Worm (Caenorhabditis elegans) whole organism, midembryonic: ENCODE results near the gene sox-3.

Experiments
- T22C8.4 ChIP-seq: fragments of 200-800 bp; sonication (Bioruptor generic); IDR thresholded peaks from 2 replicates; pipeline ENCODE4 v1.3.6; 2022; ENCODE audit warnings: missing genetic modification characterization, missing compliant biosample characterization
- cog-1 ChIP-seq: sonication (generic microtip); optimal IDR thresholded peaks from 2 replicates; lab custom pipeline; 2016; ENCODE audit warnings: missing genetic modification characterization, missing compliant biosample characterization
- flt-1 ChIP-seq: fragments of 200-800 bp; sonication (Bioruptor generic); IDR thresholded peaks from 2 replicates; pipeline ENCODE4 v1.3.6; 2022; ENCODE audit warnings: missing genetic modification characterization, missing compliant biosample characterization
- klf-2 ChIP-seq: fragments of 200-800 bp; sonication (Bioruptor generic); conservative IDR thresholded peaks from 2 replicates; pipeline ENCODE4 v1.3.6; 2022; ENCODE audit warnings: missing genetic modification reagents, missing genetic modification characterization, missing compliant biosample characterization
- med-1 ChIP-seq: sonication (generic microtip); optimal IDR thresholded peaks from 2 replicates; lab custom pipeline; 2017; ENCODE audit warnings: missing genetic modification characterization, mild to moderate bottlenecking, missing compliant biosample characterization, antibody characterized with exemption, missing genetic modification reagents; ENCODE audit not compliant: insufficient read depth
- ref-1 ChIP-seq: fragments of 200-800 bp; sonication (Bioruptor generic); conservative IDR thresholded peaks from 2 replicates; pipeline ENCODE4 v1.3.6; 2022; ENCODE audit warnings: missing genetic modification reagents, missing genetic modification characterization, missing compliant biosample characterization
- tab-1 ChIP-seq: fragments of 200-800 bp; sonication (Bioruptor generic); IDR thresholded peaks from 2 replicates; pipeline ENCODE4 v1.3.6; 2022; ENCODE audit warnings: missing genetic modification characterization, missing compliant biosample characterization
- ztf-23 ChIP-seq: fragments of 200-800 bp; sonication (Bioruptor generic); IDR thresholded peaks from 2 replicates; pipeline ENCODE4 v1.3.6; 2022; ENCODE audit warnings: missing genetic modification reagents, missing genetic modification characterization, missing compliant biosample characterization
- ztf-29 ChIP-seq: fragments of 200-800 bp; sonication (Bioruptor generic); IDR thresholded peaks from 2 replicates; pipeline ENCODE4 v1.3.6; 2022; ENCODE audit warnings: missing genetic modification reagents, missing genetic modification characterization, missing compliant biosample characterization

sox-3 gene

ce11 chrX:14695892-14696291 is 3.1 kb upstream of the sox-3 start:
- TF ChIP-seq med-1 (no peak), cog-1 (tag; lab: Kevin White, UChicago) (no peak), ztf-23 (GFP tag; lab: Robert Waterston, UW) (no peak), ref-1 (GFP tag; lab: Robert Waterston, UW) (no peak), ztf-29 (GFP tag; lab: Robert Waterston, UW) (no peak), tab-1 (GFP tag; lab: Robert Waterston, UW) (no peak), klf-2 (no peak), T22C8.4 (no peak), flt-1 (no peak)

- no peak for TF ChIP-seq flt-1
- TF ChIP-seq med-1: no peak
- no peak for TF ChIP-seq klf-2
- no peak for TF ChIP-seq cog-1 (tag; lab: Kevin White, UChicago)
- TF ChIP-seq tab-1 (GFP tag; lab: Robert Waterston, UW): no peak
- no peak for TF ChIP-seq ref-1 (GFP tag; lab: Robert Waterston, UW)
- no peak for TF ChIP-seq ztf-29 (GFP tag; lab: Robert Waterston, UW)
- no peak for TF ChIP-seq T22C8.4
- TF ChIP-seq ztf-23 (GFP tag; lab: Robert Waterston, UW): no peak
Measured at ce11 chrX:14694633-14695177, 1.9 kb upstream of the sox-3 start.

DNA sequence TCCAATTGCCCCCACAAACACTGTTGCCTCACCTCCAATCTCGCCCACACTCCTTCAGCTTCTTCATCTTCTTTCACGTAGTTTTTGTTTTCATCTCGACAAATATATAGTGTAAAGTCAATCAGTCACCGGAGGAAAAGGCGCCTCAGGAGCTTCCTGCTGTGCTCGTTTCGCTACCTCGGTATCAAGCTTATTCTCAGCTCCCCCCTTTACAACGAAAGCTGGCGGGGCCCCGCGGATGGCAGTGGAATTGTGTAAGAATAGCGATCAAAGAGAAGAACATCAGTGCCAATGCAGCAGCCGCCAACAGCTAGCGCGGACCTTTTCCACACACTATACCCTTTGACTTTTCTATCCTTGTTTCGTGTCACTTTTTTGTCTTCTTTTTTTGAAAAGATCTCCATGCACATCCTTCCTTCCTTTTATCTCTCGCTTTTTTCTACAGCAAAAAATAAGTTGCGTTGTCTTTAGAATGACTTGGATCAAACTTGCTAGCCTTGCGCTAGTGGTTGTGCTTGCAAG is 8.3 kb downstream of the sox-3 start, which contains the start of gene csq-1:
Gene csq-1 (plus strand): TSS at position 472 of the 522 bp plus-strand sequence.
- TF ChIP-seq flt-1: no peak
- TF ChIP-seq ztf-23 (GFP tag; lab: Robert Waterston, UW): no peak
- no peak for TF ChIP-seq ref-1 (GFP tag; lab: Robert Waterston, UW)
- no peak for TF ChIP-seq klf-2
- TF ChIP-seq T22C8.4: no peak
- no peak for TF ChIP-seq ztf-29 (GFP tag; lab: Robert Waterston, UW)

DNA sequence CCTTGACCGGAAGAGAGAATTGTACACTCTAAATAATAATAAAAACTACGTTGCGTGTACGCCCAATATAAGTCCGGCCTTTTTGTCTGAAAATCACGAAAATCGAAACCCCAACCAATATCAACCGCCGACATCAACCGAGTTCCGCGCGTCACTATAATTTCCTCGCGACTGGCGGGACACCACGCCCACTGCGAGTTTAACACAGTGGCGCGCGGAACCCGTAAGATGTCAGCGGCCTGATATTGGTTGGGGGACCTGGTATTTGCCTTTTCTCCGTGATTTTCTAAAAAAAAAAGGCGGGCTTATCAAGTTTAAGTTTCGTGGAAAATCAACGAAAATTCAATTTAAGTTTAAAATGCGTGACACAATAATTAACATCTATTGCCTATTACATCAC is 12.3 kb downstream of the sox-3 start:
- TF ChIP-seq klf-2 (no peak), med-1 (no peak), ztf-23 (GFP tag; lab: Robert Waterston, UW) (no peak), tab-1 (GFP tag; lab: Robert Waterston, UW) (no peak), T22C8.4 (no peak), ztf-29 (GFP tag; lab: Robert Waterston, UW) (no peak), flt-1 (no peak), ref-1 (GFP tag; lab: Robert Waterston, UW) (no peak), cog-1 (tag; lab: Kevin White, UChicago) (no peak)

- no peak for TF ChIP-seq ztf-29 (GFP tag; lab: Robert Waterston, UW)
- TF ChIP-seq T22C8.4: no peak
- no peak for TF ChIP-seq ztf-23 (GFP tag; lab: Robert Waterston, UW)
- TF ChIP-seq klf-2: no peak
- no peak for TF ChIP-seq cog-1 (tag; lab: Kevin White, UChicago)
- TF ChIP-seq flt-1: no peak
- no peak for TF ChIP-seq ref-1 (GFP tag; lab: Robert Waterston, UW)
- TF ChIP-seq med-1: no peak
- no peak for TF ChIP-seq tab-1 (GFP tag; lab: Robert Waterston, UW)
Measured at ce11 chrX:14678983-14679382, 13.8 kb downstream of the sox-3 start.

- TF ChIP-seq ztf-23 (GFP tag; lab: Robert Waterston, UW): no peak
- no peak for TF ChIP-seq med-1
- no peak for TF ChIP-seq ref-1 (GFP tag; lab: Robert Waterston, UW)
- no peak for TF ChIP-seq klf-2
- TF ChIP-seq ztf-29 (GFP tag; lab: Robert Waterston, UW): no peak
- TF ChIP-seq flt-1: no peak
- TF ChIP-seq cog-1 (tag; lab: Kevin White, UChicago): no peak
- no peak for TF ChIP-seq tab-1 (GFP tag; lab: Robert Waterston, UW)
- TF ChIP-seq T22C8.4: no peak
Measured at ce11 chrX:14674028-14674427, 18.8 kb downstream of the sox-3 start, which contains the start of gene slt-1. Gene slt-1, plus strand, starts transcription at chrX:14674328.

DNA sequence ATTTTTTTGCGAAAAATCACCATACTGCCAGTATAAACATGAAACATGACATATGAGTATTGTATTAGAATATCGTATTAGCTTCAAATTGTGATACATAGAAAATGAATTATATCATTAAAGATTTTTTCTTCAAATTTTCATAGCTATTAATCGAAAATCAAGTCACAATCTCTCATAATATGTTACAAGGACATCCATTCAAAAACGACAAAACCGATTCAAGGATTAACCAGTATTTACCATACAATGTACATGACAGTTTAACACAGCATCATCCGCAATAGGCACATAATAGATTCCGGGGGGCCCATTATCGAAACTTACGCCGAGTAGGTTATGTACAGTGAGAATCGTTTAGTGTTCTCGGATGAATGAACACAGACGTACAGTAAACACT is 21.5 kb downstream of the sox-3 start:
- TF ChIP-seq tab-1 (GFP tag; lab: Robert Waterston, UW) (no peak), T22C8.4 (no peak), cog-1 (tag; lab: Kevin White, UChicago) (no peak), med-1 (no peak), ref-1 (GFP tag; lab: Robert Waterston, UW) (no peak), klf-2 (no peak), flt-1 (no peak), ztf-23 (GFP tag; lab: Robert Waterston, UW) (no peak), ztf-29 (GFP tag; lab: Robert Waterston, UW) (no peak)

DNA sequence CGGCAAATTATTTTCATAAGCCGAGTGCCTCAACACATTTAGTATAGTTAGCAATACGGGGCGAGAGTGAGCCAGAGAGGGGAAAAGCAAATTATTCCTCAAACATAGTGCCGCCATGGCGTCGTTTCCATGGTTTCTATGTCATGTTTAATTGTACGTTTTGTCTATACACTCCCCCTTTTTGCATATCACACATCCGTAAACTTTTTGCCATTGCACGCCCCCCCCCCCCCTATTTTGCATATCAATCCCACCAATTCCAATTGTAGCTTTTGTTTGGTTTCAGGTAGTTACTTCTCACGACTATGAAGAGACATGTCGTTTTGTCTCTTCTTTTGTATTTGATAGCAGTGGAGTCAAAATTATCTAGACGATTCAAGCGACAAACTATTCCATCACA is 28.8 kb downstream of the sox-3 start, which contains the start of gene C26G2.2:
Gene C26G2.2 (plus strand): TSS at position 301 of the 400 bp plus-strand sequence.
- no peak for TF ChIP-seq ztf-23 (GFP tag; lab: Robert Waterston, UW)
- no peak for TF ChIP-seq flt-1
- TF ChIP-seq med-1: no peak
- no peak for TF ChIP-seq tab-1 (GFP tag; lab: Robert Waterston, UW)
- TF ChIP-seq ztf-29 (GFP tag; lab: Robert Waterston, UW): no peak
- TF ChIP-seq ref-1 (GFP tag; lab: Robert Waterston, UW): no peak
- no peak for TF ChIP-seq cog-1 (tag; lab: Kevin White, UChicago)
- TF ChIP-seq T22C8.4: no peak
- TF ChIP-seq klf-2: no peak

- no peak for TF ChIP-seq cog-1 (tag; lab: Kevin White, UChicago)
- no peak for TF ChIP-seq flt-1
- TF ChIP-seq ref-1 (GFP tag; lab: Robert Waterston, UW): no peak
Measured at ce11 chrX:14662460-14662859, 30.3 kb downstream of the sox-3 start.

- TF ChIP-seq ztf-29 (GFP tag; lab: Robert Waterston, UW) (no peak), flt-1 (no peak), cog-1 (tag; lab: Kevin White, UChicago) (no peak), T22C8.4 (no peak), klf-2 (no peak), tab-1 (GFP tag; lab: Robert Waterston, UW) (no peak), ztf-23 (GFP tag; lab: Robert Waterston, UW) (no peak), med-1 (no peak), ref-1 (GFP tag; lab: Robert Waterston, UW) (no peak)
Measured at ce11 chrX:14661918-14662317, 30.9 kb downstream of the sox-3 start.
